Fruit fly (Drosophila melanogaster) whole organism, embryonic: ENCODE measurements around the gene Tlk.

Source experiments
- CG10274 ChIP-seq: fragments of 200-800 bp; sonication (Bioruptor generic); optimal IDR thresholded peaks from 3 replicates; lab custom pipeline; 2017; ENCODE audit warnings: missing biosample characterization, mild to moderate bottlenecking, missing genetic modification characterization
- CG11085 ChIP-seq: fragments of 200-800 bp; sonication (Bioruptor generic); IDR thresholded peaks from 2 replicates; pipeline ENCODE4 v1.3.6; 2022; ENCODE audit warnings: missing biosample characterization, missing genetic modification characterization
- CG11247 ChIP-seq: fragments of 200-800 bp; sonication (Bioruptor generic); IDR thresholded peaks from 2 replicates; pipeline ENCODE4 v1.3.6; 2022; ENCODE audit warnings: missing biosample characterization, missing genetic modification characterization
- CG11398 ChIP-seq: fragments of 200-800 bp; sonication (Bioruptor generic); optimal IDR thresholded peaks from 2 replicates; lab custom pipeline; 2016; ENCODE audit warnings: missing biosample characterization, missing genetic modification characterization
- CG11560 ChIP-seq: fragments of 200-800 bp; sonication (Bioruptor generic); IDR thresholded peaks from 3 replicates; pipeline ENCODE4 v1.3.6; 2022; ENCODE audit warnings: missing biosample characterization, missing genetic modification characterization
- CG15011 ChIP-seq: fragments of 200-800 bp; sonication (Bioruptor generic); optimal IDR thresholded peaks from 3 replicates; lab custom pipeline; 2018; ENCODE audit warnings: missing biosample characterization, mild to moderate bottlenecking, missing genetic modification characterization
- CG15696 ChIP-seq: fragments of 200-800 bp; sonication (Bioruptor generic); optimal IDR thresholded peaks from 2 replicates; lab custom pipeline; 2019; ENCODE audit warnings: missing biosample characterization, mild to moderate bottlenecking, missing genetic modification characterization, moderate library complexity
- CG17328 ChIP-seq: fragments of 200-800 bp; sonication (Bioruptor generic); IDR thresholded peaks from 2 replicates; pipeline ENCODE4 v1.3.6; 2022; ENCODE audit warnings: missing biosample characterization, missing genetic modification characterization
- CG17912 ChIP-seq: fragments of 200-800 bp; sonication (Bioruptor generic); optimal IDR thresholded peaks from 2 replicates; lab custom pipeline; 2018; ENCODE audit warnings: missing biosample characterization, mild to moderate bottlenecking, missing genetic modification characterization
- CG1832 ChIP-seq: fragments of 200-800 bp; sonication (Bioruptor generic); optimal IDR thresholded peaks from 2 replicates; lab custom pipeline; 2017; ENCODE audit warnings: missing biosample characterization, mild to moderate bottlenecking, missing genetic modification characterization, inconsistent platforms
- CG3163 ChIP-seq: fragments of 200-800 bp; sonication (Bioruptor generic); optimal IDR thresholded peaks from 3 replicates; lab custom pipeline; 2016; ENCODE audit warnings: missing biosample characterization, missing genetic modification characterization
- CG3995 ChIP-seq: fragments of 200-800 bp; sonication (Bioruptor generic); optimal IDR thresholded peaks from 3 replicates; lab custom pipeline; 2016; ENCODE audit warnings: missing biosample characterization, missing genetic modification characterization
- CG4328 ChIP-seq: fragments of 200-800 bp; sonication (Bioruptor generic); optimal IDR thresholded peaks from 3 replicates; lab custom pipeline; 2017; ENCODE audit warnings: missing biosample characterization, missing genetic modification reagents, missing genetic modification characterization
- CG4820 ChIP-seq: fragments of 200-800 bp; sonication (Bioruptor generic); optimal IDR thresholded peaks from 3 replicates; lab custom pipeline; 2016; ENCODE audit warnings: missing biosample characterization, missing genetic modification characterization
- CG5180 ChIP-seq: fragments of 200-800 bp; sonication (Bioruptor generic); optimal IDR thresholded peaks from 3 replicates; lab custom pipeline; 2017; ENCODE audit warnings: missing biosample characterization, missing genetic modification characterization, mild to moderate bottlenecking, moderate library complexity, missing genetic modification reagents
- CG5953 ChIP-seq: fragments of 200-800 bp; sonication (Bioruptor generic); IDR thresholded peaks from 2 replicates; pipeline ENCODE4 v1.3.6; 2022; ENCODE audit warnings: missing biosample characterization, missing genetic modification characterization
- CG7372 ChIP-seq: fragments of 200-800 bp; sonication (Bioruptor generic); IDR thresholded peaks from 2 replicates; pipeline ENCODE4 v1.3.6; 2022; ENCODE audit warnings: missing biosample characterization, missing genetic modification characterization
- CG9797 ChIP-seq: fragments of 200-800 bp; sonication (Bioruptor generic); optimal IDR thresholded peaks from 3 replicates; lab custom pipeline; 2018; ENCODE audit warnings: missing biosample characterization, mild to moderate bottlenecking, missing genetic modification characterization
- CG9817 ChIP-seq: fragments of 200-800 bp; sonication (Bioruptor generic); optimal IDR thresholded peaks from 2 replicates; lab custom pipeline; 2018; ENCODE audit warnings: missing biosample characterization, mild to moderate bottlenecking, missing genetic modification characterization, moderate library complexity
- Ets97D ChIP-seq: fragments of 200-800 bp; sonication (Bioruptor generic); optimal IDR thresholded peaks from 3 replicates; lab custom pipeline; 2016; ENCODE audit warnings: missing biosample characterization, missing genetic modification characterization
- Hmr ChIP-seq: fragments of 200-800 bp; sonication (Bioruptor generic); optimal IDR thresholded peaks from 3 replicates; lab custom pipeline; 2017; ENCODE audit warnings: mild to moderate bottlenecking, missing biosample characterization, missing genetic modification reagents, missing genetic modification characterization
- Hmx ChIP-seq: fragments of 200-800 bp; sonication (Bioruptor generic); optimal IDR thresholded peaks from 2 replicates; lab custom pipeline; 2016; ENCODE audit warnings: missing biosample characterization, missing genetic modification characterization
- Meics ChIP-seq: fragments of 200-800 bp; sonication (Bioruptor generic); optimal IDR thresholded peaks from 2 replicates; lab custom pipeline; 2017; ENCODE audit warnings: missing biosample characterization, mild to moderate bottlenecking, missing genetic modification characterization
- Nf-YC ChIP-seq: fragments of 200-800 bp; optimal IDR thresholded peaks from 3 replicates; lab custom pipeline; 2019; ENCODE audit warnings: missing biosample characterization, mild to moderate bottlenecking, missing genetic modification characterization, moderate library complexity
- Opbp ChIP-seq: fragments of 200-800 bp; sonication (Bioruptor generic); IDR thresholded peaks from 3 replicates; pipeline ENCODE4 v1.3.6; 2022; ENCODE audit warnings: missing biosample characterization, missing genetic modification characterization; ENCODE audit not compliant: partially characterized antibody
- Ravus ChIP-seq: fragments of 200-800 bp; sonication (Bioruptor generic); IDR thresholded peaks from 2 replicates; pipeline ENCODE4 v1.3.6; 2022; ENCODE audit warnings: missing biosample characterization, missing genetic modification characterization
- Side ChIP-seq: fragments of 200-800 bp; sonication (Bioruptor generic); optimal IDR thresholded peaks from 2 replicates; lab custom pipeline; 2016; ENCODE audit warnings: missing biosample characterization, missing genetic modification characterization
- ac ChIP-seq: fragments of 200-800 bp; sonication (Bioruptor generic); optimal IDR thresholded peaks from 3 replicates; lab custom pipeline; 2017; ENCODE audit warnings: missing biosample characterization, mild to moderate bottlenecking, missing genetic modification characterization
- ap ChIP-seq: fragments of 200-800 bp; sonication (Bioruptor generic); IDR thresholded peaks from 2 replicates; pipeline ENCODE4 v1.3.6; 2022; ENCODE audit warnings: missing biosample characterization, missing genetic modification characterization
- da ChIP-seq: fragments of 200-800 bp; sonication (Bioruptor generic); optimal IDR thresholded peaks from 2 replicates; lab custom pipeline; 2016; ENCODE audit warnings: missing biosample characterization, missing genetic modification characterization
- dpn ChIP-seq, 2 experiments: fragments of 200-800 bp; sonication (Bioruptor generic); optimal IDR thresholded peaks; 3 replicates each; lab custom pipeline; 2016; ENCODE audit warnings: missing biosample characterization in 2 of 2, missing genetic modification characterization in 2 of 2
- fd102C ChIP-seq: fragments of 200-800 bp; sonication (Bioruptor generic); optimal IDR thresholded peaks from 2 replicates; lab custom pipeline; 2018; ENCODE audit warnings: missing biosample characterization, mild to moderate bottlenecking, missing genetic modification characterization, moderate library complexity
- fru ChIP-seq: fragments of >200 bp; optimal IDR thresholded peaks from 2 replicates; lab custom pipeline; 2017
- gsb-n ChIP-seq: fragments of 200-800 bp; sonication (Bioruptor generic); optimal IDR thresholded peaks from 3 replicates; lab custom pipeline; 2018; ENCODE audit warnings: missing biosample characterization, mild to moderate bottlenecking, missing genetic modification characterization
- ken ChIP-seq: fragments of 200-800 bp; sonication (Bioruptor generic); IDR thresholded peaks from 3 replicates; pipeline ENCODE4 v1.3.6; 2022; ENCODE audit warnings: missing biosample characterization, missing genetic modification characterization
- pan ChIP-seq, 4 experiments: fragments of >200 bp in 3 of 4; fragments of 200-800 bp in 1 of 4; sonication (Bioruptor generic) in 1 of 4; optimal IDR thresholded peaks in 3 of 4; IDR thresholded peaks in 1 of 4; 2 replicates each; pipeline versions ENCODE4 v1.3.6 to Lab custom; 2017 to 2022; ENCODE audit warnings: missing biosample characterization in 2 of 4, missing genetic modification characterization in 2 of 4, mixed read lengths in 1 of 4
- pho ChIP-seq: fragments of 200-800 bp; sonication (Bioruptor generic); optimal IDR thresholded peaks from 2 replicates; lab custom pipeline; 2016; ENCODE audit warnings: missing biosample characterization, missing genetic modification characterization
- sd ChIP-seq: fragments of 200-800 bp; sonication (Bioruptor generic); optimal IDR thresholded peaks from 3 replicates; lab custom pipeline; 2018; ENCODE audit warnings: missing biosample characterization, mild to moderate bottlenecking, missing genetic modification characterization, moderate library complexity
- sim ChIP-seq: fragments of 200-800 bp; sonication (Bioruptor generic); IDR thresholded peaks from 2 replicates; pipeline ENCODE4 v1.3.6; 2022; ENCODE audit warnings: missing biosample characterization, missing genetic modification characterization
- sima ChIP-seq: fragments of 200-800 bp; sonication (Bioruptor generic); optimal IDR thresholded peaks from 2 replicates; lab custom pipeline; 2016; ENCODE audit warnings: missing biosample characterization, missing genetic modification characterization
- tin ChIP-seq: fragments of 200-800 bp; sonication (Bioruptor generic); optimal IDR thresholded peaks from 3 replicates; lab custom pipeline; 2016; ENCODE audit warnings: missing biosample characterization, missing genetic modification characterization
- ttk ChIP-seq: fragments of 200-800 bp; sonication (Bioruptor generic); IDR thresholded peaks from 2 replicates; pipeline ENCODE4 v2.1.2; 2022; ENCODE audit warnings: missing biosample characterization, missing genetic modification characterization

Gene Tlk

dm6 chrX:3742002-3742722 is 22.4 kb downstream of the Tlk start (continued):
- TF ChIP-seq pan (optimal IDR thresholded peaks at IDR 0.05; lab: Kevin White, UChicago) (no peak), pan (GFP tag; optimal IDR thresholded peaks at IDR 0.05 in 1 of 2, IDR thresholded peaks at IDR 0.05 in 1 of 2) (peak in 1 of 2 experiments; percentile 100), Ets97D (GFP tag; lab: Kevin White, UChicago) (peak; percentile 95), CG9797 (GFP tag; lab: Kevin White, UChicago) (peak; percentile 72), fd102C (GFP tag; lab: Kevin White, UChicago) (peak; percentile 97), CG15696 (tag; lab: Kevin White, UChicago) (peak; percentile 100), Hmr (GFP tag; lab: Kevin White, UChicago) (peak; percentile 100), CG11560 (tag; lab: Robert Waterston, UW) (peak; percentile 94), Side (GFP tag; lab: Kevin White, UChicago) (peak; percentile 99), CG5953 (GFP tag; lab: Robert Waterston, UW) (peak; percentile 99), CG17328 (GFP tag; lab: Robert Waterston, UW) (peak; percentile 100), CG3995 (GFP tag; lab: Kevin White, UChicago) (peak; percentile 89), sim (GFP tag; lab: Robert Waterston, UW) (peak; percentile 99), Nf-YC (tag; lab: Kevin White, UChicago) (peak; percentile 95), sd (tag; lab: Kevin White, UChicago) (peak; percentile 80), ac (peak; percentile 99), ken (GFP tag; lab: Robert Waterston, UW) (peak; percentile 100), pho (GFP tag; lab: Kevin White, UChicago) (peak; percentile 99), CG11085 (GFP tag; lab: Robert Waterston, UW) (peak; percentile 99), CG9817 (peak; percentile 100), CG4820 (GFP tag; lab: Kevin White, UChicago) (peak; percentile 99), CG1832 (GFP tag; lab: Kevin White, UChicago) (peak; percentile 93), tin (GFP tag; lab: Kevin White, UChicago) (peak; percentile 100), da (GFP tag; lab: Kevin White, UChicago) (peak; percentile 98), CG10274 (GFP tag; lab: Kevin White, UChicago) (peak; percentile 96), fru (lab: Kevin White, UChicago) (no peak), CG17912 (GFP tag; lab: Kevin White, UChicago) (peak; percentile 99), gsb-n (peak; percentile 100), CG4328 (GFP tag; lab: Kevin White, UChicago) (peak; percentile 100), CG3163 (GFP tag; lab: Kevin White, UChicago) (peak; percentile 94), Meics (peak; percentile 99), CG7372 (GFP tag; lab: Robert Waterston, UW) (peak; percentile 99), Opbp (GFP tag; lab: Robert Waterston, UW) (0 out of 3 replicates have a peak, but pooled peaks have one; percentile 22), sima (GFP tag; lab: Kevin White, UChicago) (peak; percentile 98), Ravus (GFP tag; lab: Robert Waterston, UW) (peak; percentile 98), CG5180 (GFP tag; lab: Kevin White, UChicago) (peak; percentile 95), dpn (GFP tag; optimal IDR thresholded peaks at IDR 0.05; lab: Kevin White, UChicago) (peak; percentile 99 to 100), CG11247 (GFP tag; lab: Robert Waterston, UW) (peak; percentile 100), Hmx (GFP tag; lab: Kevin White, UChicago) (peak; percentile 97), ttk (GFP tag; lab: Robert Waterston, UW) (peak; percentile 100), ap (GFP tag; lab: Robert Waterston, UW) (peak; percentile 100), CG15011 (GFP tag; lab: Kevin White, UChicago) (peak; percentile 99), CG11398 (GFP tag; lab: Kevin White, UChicago) (peak; percentile 99)
